Worm (Caenorhabditis elegans) whole organism, L4/young adult: ENCODE results near the gene T24C4.5.

Source experiments
- W03F9.2 ChIP-seq: fragments of 150-350 bp; optimal IDR thresholded peaks from 2 replicates; lab custom pipeline; 2014; ENCODE audit warnings: missing biosample characterization, missing genetic modification characterization
- dao-5 ChIP-seq: sonication (generic microtip); optimal IDR thresholded peaks from 2 replicates; lab custom pipeline; 2016; ENCODE audit warnings: missing genotype, missing genetic modification characterization, moderate library complexity, missing compliant biosample characterization
- him-1 ChIP-seq: sonication (generic microtip); optimal IDR thresholded peaks from 2 replicates; lab custom pipeline; 2016; ENCODE audit warnings: missing genotype, missing genetic modification reagents, missing genetic modification characterization, missing compliant biosample characterization

The T24C4.5 gene

DNA sequence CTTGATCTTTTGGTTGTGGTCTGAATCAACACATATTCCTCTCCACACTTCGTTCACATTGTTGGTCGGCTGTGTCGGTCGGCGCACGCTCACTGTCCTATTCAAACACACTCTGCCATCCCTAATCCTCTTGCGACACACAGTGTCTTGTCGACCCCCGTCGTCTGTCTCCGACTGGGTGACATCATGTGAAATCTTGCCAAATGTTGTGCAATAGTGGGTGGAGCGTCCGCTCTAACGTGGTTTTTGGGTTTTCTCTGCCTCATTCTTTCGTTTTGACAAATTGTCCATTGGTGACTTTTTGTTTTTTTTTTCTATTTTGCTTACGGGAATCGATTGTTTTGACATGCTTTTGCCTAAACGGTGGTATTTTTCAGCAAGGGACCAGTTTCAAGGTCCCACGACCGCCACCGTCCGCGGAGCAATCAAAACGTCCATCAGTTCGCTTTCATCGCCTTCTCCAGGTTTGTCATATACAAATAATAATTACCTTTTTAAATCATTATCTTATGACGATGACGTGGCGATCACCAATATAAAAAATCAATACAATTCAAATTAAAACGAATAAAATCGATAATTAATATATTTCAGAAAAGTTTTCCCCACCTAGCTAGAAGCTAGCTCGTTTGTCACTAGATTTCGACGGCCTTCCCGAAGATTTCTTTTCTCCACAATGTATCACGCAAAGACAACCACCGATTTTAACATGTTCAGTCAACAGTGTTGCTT, 45.7 kb downstream of the T24C4.5 start:
- TF ChIP-seq dao-5 (tag; lab: Kevin White, UChicago) (no peak), him-1 (tag; lab: Kevin White, UChicago) (peak; percentile 31), W03F9.2 (tag; lab: Kevin White, UChicago) (peak; percentile 78)

ce11 chrIII:832855-833504, 46.6 kb downstream of the T24C4.5 start, which contains the start of gene zip-2:
Gene zip-2 (plus strand): TSS chrIII:832982.
- TF ChIP-seq him-1 (tag; lab: Kevin White, UChicago) (no peak), dao-5 (tag; lab: Kevin White, UChicago) (no peak), W03F9.2 (tag; lab: Kevin White, UChicago) (no peak)

- TF ChIP-seq dao-5 (tag; lab: Kevin White, UChicago) (no peak), W03F9.2 (tag; lab: Kevin White, UChicago) (no peak), him-1 (tag; lab: Kevin White, UChicago) (no peak)
Measured at ce11 chrIII:831961-832360, 47.6 kb downstream of the T24C4.5 start, which contains the start of gene ceeh-1. Gene ceeh-1 (minus strand): TSS chrIII:832277.
